Fruit fly (Drosophila melanogaster) whole organism, wandering third instar larva: Measurements from ENCODE around the gene Cwc25.

ENCODE experiments used
- Abd-B ChIP-seq: fragments of >200 bp; optimal IDR thresholded peaks from 2 replicates; lab custom pipeline; 2017; ENCODE audit warnings: missing biosample characterization, missing genetic modification characterization
- CG9705 ChIP-seq: fragments of 200-800 bp; sonication (Bioruptor generic); optimal IDR thresholded peaks from 2 replicates; lab custom pipeline; 2018; ENCODE audit warnings: missing biosample characterization, mild to moderate bottlenecking, missing genetic modification characterization
- CrebA ChIP-seq: fragments of 200-800 bp; sonication (Bioruptor generic); optimal IDR thresholded peaks from 2 replicates; lab custom pipeline; 2016; ENCODE audit warnings: missing biosample characterization, mild to moderate bottlenecking, missing genetic modification characterization, borderline replicate concordance
- Dfd ChIP-seq: fragments of >200 bp; optimal IDR thresholded peaks from 2 replicates; lab custom pipeline; 2017; ENCODE audit warnings: missing biosample characterization, missing genetic modification characterization
- Dif ChIP-seq: fragments of 200-275, 200-300 bp; sonication (Bioruptor generic); optimal IDR thresholded peaks from 2 replicates; lab custom pipeline; 2018; ENCODE audit warnings: missing biosample characterization, missing genetic modification characterization; ENCODE audit not compliant: partially characterized antibody
- HLH106 ChIP-seq: fragments of 200-800 bp; optimal IDR thresholded peaks from 3 replicates; lab custom pipeline; 2019; ENCODE audit warnings: missing biosample characterization, mild to moderate bottlenecking, missing genetic modification characterization, moderate library complexity
- Hnf4 ChIP-seq: fragments of 200-800 bp; sonication (Bioruptor generic); optimal IDR thresholded peaks from 2 replicates; lab custom pipeline; 2016; ENCODE audit warnings: missing biosample characterization, mild to moderate bottlenecking, missing genetic modification characterization
- Hr78 ChIP-seq: fragments of >200 bp; optimal IDR thresholded peaks from 2 replicates; lab custom pipeline; 2017; ENCODE audit warnings: missing biosample characterization, missing genetic modification characterization
- Hr83 ChIP-seq: fragments of 200-300 bp; sonication (Bioruptor generic); optimal IDR thresholded peaks from 2 replicates; lab custom pipeline; 2016; ENCODE audit warnings: missing biosample characterization, mild to moderate bottlenecking, missing genetic modification characterization, moderate library complexity; ENCODE audit not compliant: poor library complexity, severe bottlenecking
- Mio ChIP-seq: sonication (Bioruptor generic); optimal IDR thresholded peaks from 2 replicates; lab custom pipeline; 2016; ENCODE audit warnings: missing biosample characterization, missing genetic modification characterization
- Myc ChIP-seq: fragments of >200 bp; optimal IDR thresholded peaks from 2 replicates; lab custom pipeline; 2017
- N ChIP-seq: fragments of >200 bp; optimal IDR thresholded peaks from 2 replicates; lab custom pipeline; 2018; ENCODE audit warnings: missing biosample characterization, missing external identifiers, missing genetic modification characterization
- OdsH ChIP-seq: fragments of 200-800 bp; sonication (Bioruptor generic); optimal IDR thresholded peaks from 2 replicates; lab custom pipeline; 2016; ENCODE audit warnings: missing biosample characterization, mild to moderate bottlenecking, missing genetic modification characterization
- Rel ChIP-seq, 2 experiments: fragments of 200-800 bp; sonication (Bioruptor generic) in 1 of 2; optimal IDR thresholded peaks; 2 replicates in 1 of 2; 3 replicates in 1 of 2; lab custom pipeline; 2016 to 2019; ENCODE audit warnings: mild to moderate bottlenecking in 2 of 2, missing biosample characterization in 2 of 2, missing genetic modification characterization in 2 of 2, moderate library complexity in 1 of 2
- Sp1 ChIP-seq: fragments of 200-800 bp; sonication (Bioruptor generic); optimal IDR thresholded peaks from 3 replicates; lab custom pipeline; 2019; ENCODE audit warnings: missing biosample characterization, mild to moderate bottlenecking, missing genetic modification characterization, moderate library complexity
- br ChIP-seq: fragments of 200-800 bp; sonication (Bioruptor generic); optimal IDR thresholded peaks from 2 replicates; lab custom pipeline; 2016; ENCODE audit warnings: missing biosample characterization, missing genetic modification characterization
- brk ChIP-seq: fragments of 200-800 bp; sonication (Bioruptor generic); optimal IDR thresholded peaks from 2 replicates; lab custom pipeline; 2016; ENCODE audit warnings: missing biosample characterization, mild to moderate bottlenecking, missing genetic modification characterization
- dmrt93B ChIP-seq: fragments of 200-800 bp; sonication (Bioruptor generic); optimal IDR thresholded peaks from 2 replicates; lab custom pipeline; 2018; ENCODE audit warnings: missing biosample characterization, mild to moderate bottlenecking, missing genetic modification characterization
- dsf ChIP-seq: sonication (Bioruptor generic); optimal IDR thresholded peaks from 2 replicates; lab custom pipeline; 2016; ENCODE audit warnings: missing biosample characterization, missing genetic modification characterization, borderline replicate concordance
- foxo ChIP-seq, 2 experiments: fragments of 200-800 bp; sonication (Bioruptor generic); optimal IDR thresholded peaks; 2 replicates in 1 of 2; 3 replicates in 1 of 2; lab custom pipeline; 2016 to 2017; ENCODE audit warnings: missing biosample characterization in 2 of 2, missing genetic modification characterization in 2 of 2
- fru ChIP-seq: fragments of 200-800 bp; sonication (Bioruptor generic); optimal IDR thresholded peaks from 3 replicates; lab custom pipeline; 2016; ENCODE audit warnings: missing biosample characterization, mild to moderate bottlenecking, missing genetic modification characterization
- h ChIP-seq: fragments of 200-800 bp; sonication (Bioruptor generic); optimal IDR thresholded peaks from 3 replicates; lab custom pipeline; 2016; ENCODE audit warnings: missing biosample characterization, mild to moderate bottlenecking, missing genetic modification characterization
- jim ChIP-seq: fragments of 175-275, 200-325 bp; sonication (Bioruptor generic); optimal IDR thresholded peaks from 2 replicates; lab custom pipeline; 2016; ENCODE audit warnings: missing biosample characterization, mild to moderate bottlenecking, missing genetic modification characterization
- lola ChIP-seq: fragments of >200 bp; optimal IDR thresholded peaks from 2 replicates; lab custom pipeline; 2017; ENCODE audit warnings: missing biosample characterization, missing genetic modification characterization
- pan ChIP-seq: fragments of >200 bp; optimal IDR thresholded peaks from 2 replicates; lab custom pipeline; 2017
- psq ChIP-seq: fragments of 200-800 bp; sonication (Bioruptor generic); optimal IDR thresholded peaks from 3 replicates; lab custom pipeline; 2017; ENCODE audit warnings: missing biosample characterization, mild to moderate bottlenecking, missing genetic modification characterization, moderate library complexity
- rgr ChIP-seq: fragments of 200-800 bp; sonication (Bioruptor generic); optimal IDR thresholded peaks from 3 replicates; lab custom pipeline; 2016; ENCODE audit warnings: missing biosample characterization, mild to moderate bottlenecking, missing genetic modification characterization
- sage ChIP-seq: fragments of 200-800 bp; sonication (Bioruptor generic); optimal IDR thresholded peaks from 2 replicates; lab custom pipeline; 2016; ENCODE audit warnings: missing biosample characterization, mild to moderate bottlenecking, missing genetic modification characterization
- sv ChIP-seq: fragments of 200-800 bp; sonication (Bioruptor generic); optimal IDR thresholded peaks from 3 replicates; lab custom pipeline; 2016; ENCODE audit warnings: missing biosample characterization, missing genetic modification characterization
- tai ChIP-seq: sonication (Bioruptor generic); optimal IDR thresholded peaks from 2 replicates; lab custom pipeline; 2016; ENCODE audit warnings: missing biosample characterization, missing genetic modification characterization

Gene Cwc25

DNA sequence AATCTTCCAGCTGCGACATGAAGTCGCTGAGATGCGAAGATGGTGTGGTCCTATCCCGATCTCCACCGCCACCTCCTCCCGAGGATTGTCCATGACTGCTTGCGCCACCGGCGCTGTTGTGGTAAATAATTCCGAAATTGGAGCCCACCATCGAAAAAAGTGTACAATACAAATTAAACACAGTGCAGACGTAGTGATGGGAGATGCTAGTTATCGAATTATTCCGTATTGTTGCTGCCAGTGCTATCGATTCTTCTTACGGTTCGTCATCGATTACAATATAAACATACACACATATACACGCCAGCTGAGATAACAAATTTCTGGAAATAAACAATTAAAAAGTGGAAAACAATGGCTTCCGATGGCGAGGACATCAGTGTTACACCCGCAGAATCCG is 22.7 kb downstream of the Cwc25 start, which contains the start of the genes Taf10b and Taf10:
TSS of gene Taf10b (minus strand) at position 219 of the 400 bp plus-strand sequence.
TSS of gene Taf10 (plus strand) at position 264 of the 400 bp plus-strand sequence.
- TF ChIP-seq tai: no peak
- peak; percentile 2 for TF ChIP-seq Hr83 (GFP tag; lab: Kevin White, UChicago)
- TF ChIP-seq Hr78: no peak
- TF ChIP-seq rgr (GFP tag; lab: Kevin White, UChicago): peak; percentile 31
- no peak for TF ChIP-seq dmrt93B
- no peak for TF ChIP-seq Rel (GFP tag; optimal IDR thresholded peaks at IDR 0.05; lab: Kevin White, UChicago)
- TF ChIP-seq Rel (tag; optimal IDR thresholded peaks at IDR 0.05; lab: Kevin White, UChicago): peak; percentile 41
- TF ChIP-seq CrebA: no peak
- no peak for TF ChIP-seq sv (GFP tag; lab: Kevin White, UChicago)
- TF ChIP-seq brk (GFP tag; lab: Kevin White, UChicago): no peak
- TF ChIP-seq h (GFP tag; lab: Kevin White, UChicago): peak; percentile 4
- no peak for TF ChIP-seq OdsH (GFP tag; lab: Kevin White, UChicago)
- no peak for TF ChIP-seq Abd-B
- TF ChIP-seq dsf (GFP tag; lab: Kevin White, UChicago): no peak
- TF ChIP-seq Myc (lab: Kevin White, UChicago): no peak
- no peak for TF ChIP-seq HLH106
- no peak for TF ChIP-seq fru (GFP tag; lab: Kevin White, UChicago)
- peak; percentile 18 for TF ChIP-seq Sp1 (GFP tag; lab: Kevin White, UChicago)
- no peak for TF ChIP-seq Hnf4 (GFP tag; lab: Kevin White, UChicago)
- no peak for TF ChIP-seq CG9705 (GFP tag; lab: Kevin White, UChicago)

DNA sequence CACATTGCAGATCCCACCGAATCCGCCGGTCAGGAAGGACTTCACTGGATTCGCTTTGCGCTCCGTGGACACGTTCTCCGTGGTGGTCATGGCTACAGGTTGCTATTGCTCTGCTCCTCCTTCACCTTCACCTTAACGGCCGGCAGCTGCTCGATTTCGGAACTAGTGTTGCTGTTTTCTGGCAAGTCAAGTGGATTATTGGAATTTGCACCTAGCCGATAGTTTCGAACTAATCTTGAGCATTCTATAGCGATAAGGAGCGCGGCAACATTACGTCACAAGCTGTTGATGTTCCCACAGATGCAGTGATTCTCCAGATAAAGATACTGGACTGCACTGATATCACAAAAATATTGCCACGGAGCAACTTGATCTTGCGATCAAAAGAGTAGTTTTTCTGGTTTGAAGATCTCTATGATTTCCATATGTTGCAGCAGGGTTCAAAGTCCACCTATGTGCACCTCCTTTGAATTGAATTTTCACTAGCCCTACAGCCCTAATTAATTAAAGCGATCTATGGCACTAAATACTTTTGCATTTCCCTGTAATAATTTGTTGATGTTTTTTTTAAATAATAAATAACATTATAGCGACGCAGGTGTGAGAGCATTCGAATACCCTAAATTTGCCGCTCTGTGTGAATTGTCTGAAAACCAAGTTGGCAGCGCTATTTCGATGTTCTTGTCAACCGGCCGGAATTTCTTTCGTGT is 24.7 kb downstream of the Cwc25 start, which contains the start of the genes colt and HINT1:
TSS of gene colt (minus strand) at position 594 of the 710 bp plus-strand sequence.
TSS of gene HINT1 (plus strand) at position 660 of the 710 bp plus-strand sequence.
- TF ChIP-seq pan: no peak
- peak; percentile 12 for TF ChIP-seq h (GFP tag; lab: Kevin White, UChicago)
- TF ChIP-seq HLH106: peak; percentile 4
- peak; percentile 94 for TF ChIP-seq Hnf4 (GFP tag; lab: Kevin White, UChicago)
- TF ChIP-seq foxo (GFP tag; optimal IDR thresholded peaks at IDR 0.05; lab: Kevin White, UChicago): no peak
- TF ChIP-seq br (GFP tag; lab: Kevin White, UChicago): peak; percentile 33
- TF ChIP-seq dmrt93B: no peak
- TF ChIP-seq Sp1 (GFP tag; lab: Kevin White, UChicago): peak; percentile 57
- no peak for TF ChIP-seq jim (GFP tag; lab: Kevin White, UChicago)
- TF ChIP-seq Rel (GFP tag; optimal IDR thresholded peaks at IDR 0.05; lab: Kevin White, UChicago): no peak
- peak; percentile 53 for TF ChIP-seq Rel (tag; optimal IDR thresholded peaks at IDR 0.05; lab: Kevin White, UChicago)

DNA sequence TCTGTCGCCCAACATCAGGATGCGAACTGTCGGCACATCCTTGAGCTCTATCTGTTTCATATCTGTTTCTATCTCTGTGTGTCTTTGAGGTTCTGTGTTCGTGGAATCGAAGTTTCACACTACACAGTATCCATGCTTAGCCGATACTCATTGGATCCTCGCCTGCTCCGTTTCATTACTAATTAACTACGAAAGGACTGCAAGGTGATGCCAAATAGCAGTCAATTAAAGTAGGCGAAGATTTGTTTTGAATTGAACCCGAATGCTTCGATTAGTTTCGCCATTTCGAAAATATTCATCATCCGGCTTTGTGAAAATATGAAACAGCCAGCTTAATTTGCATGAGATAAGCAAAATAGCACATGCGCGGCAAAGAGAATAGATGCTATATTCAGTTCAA is 26.8 kb downstream of the Cwc25 start, which contains the start of gene CG15399:
TSS of gene CG15399 (minus strand) at position 101 of the 400 bp plus-strand sequence.
- TF ChIP-seq dsf (GFP tag; lab: Kevin White, UChicago) (no peak), psq (GFP tag; lab: Kevin White, UChicago) (no peak), CG9705 (GFP tag; lab: Kevin White, UChicago) (no peak), Hr83 (GFP tag; lab: Kevin White, UChicago) (no peak), h (GFP tag; lab: Kevin White, UChicago) (no peak), lola (no peak), CrebA (no peak), br (GFP tag; lab: Kevin White, UChicago) (no peak), HLH106 (no peak), Mio (no peak), OdsH (GFP tag; lab: Kevin White, UChicago) (no peak), Dif (GFP tag; lab: Kevin White, UChicago) (no peak), dmrt93B (no peak), Rel (GFP tag; optimal IDR thresholded peaks at IDR 0.05; lab: Kevin White, UChicago) (no peak), Rel (tag; optimal IDR thresholded peaks at IDR 0.05; lab: Kevin White, UChicago) (no peak)

DNA sequence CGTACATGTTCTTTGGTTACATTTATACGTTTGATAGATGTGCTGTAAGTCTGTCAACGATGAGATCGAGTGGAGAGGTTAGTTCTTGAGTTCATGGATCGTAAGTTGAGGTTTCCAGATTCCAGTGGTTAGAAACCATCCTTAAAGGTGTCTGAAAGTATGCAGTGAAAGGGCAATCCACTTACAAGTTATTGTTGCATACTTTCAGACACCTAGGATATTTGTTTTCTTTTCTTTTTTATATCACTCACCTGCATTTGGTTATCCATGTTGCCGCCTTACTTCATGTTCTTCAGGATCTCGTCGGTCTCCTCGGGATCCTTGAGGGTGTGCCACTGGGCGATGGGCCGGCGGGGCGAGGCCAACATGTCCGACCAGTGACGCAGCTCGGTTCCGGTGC is 37.9 kb downstream of the Cwc25 start:
- no peak for TF ChIP-seq CrebA
- TF ChIP-seq Dfd (GFP tag; lab: Kevin White, UChicago): no peak
- TF ChIP-seq rgr (GFP tag; lab: Kevin White, UChicago): no peak
- TF ChIP-seq brk (GFP tag; lab: Kevin White, UChicago): no peak
- no peak for TF ChIP-seq OdsH (GFP tag; lab: Kevin White, UChicago)
- TF ChIP-seq Sp1 (GFP tag; lab: Kevin White, UChicago): no peak
- no peak for TF ChIP-seq N (GFP tag; lab: Kevin White, UChicago)
- TF ChIP-seq sage (GFP tag; lab: Kevin White, UChicago): no peak
